Worm (Caenorhabditis elegans) whole organism, young adult: ENCODE results near the gene fbxa-197.

Source experiments
- B0019.2 ChIP-seq: fragments of 200-800 bp; sonication (Bioruptor generic); conservative IDR thresholded peaks from 2 replicates; pipeline ENCODE4 v1.3.6; 2022; ENCODE audit warnings: missing genetic modification reagents, missing genetic modification characterization, missing compliant biosample characterization
- B0336.3 ChIP-seq: fragments of 200-800 bp; sonication (Bioruptor generic); IDR thresholded peaks from 2 replicates; pipeline ENCODE4 v1.3.6; 2022; ENCODE audit warnings: missing genetic modification characterization, missing compliant biosample characterization
- C17E4.6 ChIP-seq: fragments of 200-800 bp; sonication (Bioruptor generic); IDR thresholded peaks from 2 replicates; pipeline ENCODE4 v1.3.6; 2022; ENCODE audit warnings: missing genetic modification reagents, missing genetic modification characterization, missing compliant biosample characterization
- F23B12.7 ChIP-seq: sonication (generic microtip); optimal IDR thresholded peaks from 2 replicates; lab custom pipeline; 2017; ENCODE audit warnings: missing genetic modification characterization, mild to moderate bottlenecking, missing compliant biosample characterization, antibody characterized with exemption, moderate library complexity; ENCODE audit not compliant: insufficient read depth
- F33H1.4 ChIP-seq: fragments of 200-800 bp; sonication (Bioruptor generic); IDR thresholded peaks from 2 replicates; pipeline ENCODE4 v1.3.6; 2022; ENCODE audit warnings: missing genetic modification reagents, missing genetic modification characterization, missing compliant biosample characterization
- F37B4.10 ChIP-seq: fragments of 200-800 bp; sonication (Bioruptor generic); IDR thresholded peaks from 2 replicates; pipeline ENCODE4 v1.3.6; 2022; ENCODE audit warnings: missing genetic modification characterization, missing compliant biosample characterization
- F39B2.1 ChIP-seq: fragments of 200-800 bp; sonication (Bioruptor generic); IDR thresholded peaks from 2 replicates; pipeline ENCODE4 v1.3.6; 2022; ENCODE audit warnings: missing genetic modification reagents, missing genetic modification characterization, missing compliant biosample characterization
- F55B11.4 ChIP-seq: sonication (generic microtip); optimal IDR thresholded peaks from 2 replicates; lab custom pipeline; 2016; ENCODE audit warnings: missing compliant biosample characterization, missing genetic modification characterization, borderline replicate concordance; ENCODE audit not compliant: insufficient read depth
- K12H6.12 ChIP-seq: fragments of 200-800 bp; sonication (Bioruptor generic); optimal IDR thresholded peaks from 2 replicates; lab custom pipeline; 2018; ENCODE audit warnings: mild to moderate bottlenecking, missing genetic modification characterization, missing compliant biosample characterization
- Y53G8AR.9 ChIP-seq: fragments of 200-800 bp; sonication (Bioruptor generic); conservative IDR thresholded peaks from 2 replicates; pipeline ENCODE4 v1.3.6; 2022; ENCODE audit warnings: missing genetic modification reagents, missing genetic modification characterization, missing compliant biosample characterization
- Y95B8A.8 ChIP-seq: fragments of 200-800 bp; sonication (Bioruptor generic); IDR thresholded peaks from 2 replicates; pipeline ENCODE4 v1.3.6; 2022; ENCODE audit warnings: missing genetic modification reagents, missing genetic modification characterization, missing compliant biosample characterization
- aptf-3 ChIP-seq: fragments of 200-800 bp; sonication (Bioruptor generic); IDR thresholded peaks from 2 replicates; pipeline ENCODE4 v1.3.6; 2022; ENCODE audit warnings: missing genetic modification characterization, missing compliant biosample characterization
- attf-5 ChIP-seq: fragments of 200-800 bp; sonication (Bioruptor generic); optimal IDR thresholded peaks from 2 replicates; lab custom pipeline; 2018; ENCODE audit warnings: mild to moderate bottlenecking, missing genetic modification characterization, missing compliant biosample characterization
- cebp-2 ChIP-seq: fragments of 200-800 bp; sonication (Bioruptor generic); IDR thresholded peaks from 2 replicates; pipeline ENCODE4 v1.3.6; 2022; ENCODE audit warnings: missing genetic modification characterization, missing compliant biosample characterization
- ceh-100 ChIP-seq: fragments of 200-800 bp; sonication (Bioruptor generic); IDR thresholded peaks from 2 replicates; pipeline ENCODE4 v1.3.6; 2022; ENCODE audit warnings: missing genetic modification reagents, missing genetic modification characterization, missing compliant biosample characterization
- ceh-40 ChIP-seq: fragments of 200-800 bp; sonication (Bioruptor generic); IDR thresholded peaks from 2 replicates; pipeline ENCODE4 v1.3.6; 2022; ENCODE audit warnings: missing genetic modification characterization, missing compliant biosample characterization
- die-1 ChIP-seq: sonication (generic microtip); optimal IDR thresholded peaks from 2 replicates; lab custom pipeline; 2016; ENCODE audit warnings: missing genotype, mild to moderate bottlenecking, missing genetic modification characterization, missing compliant biosample characterization
- dox-1 ChIP-seq: fragments of 200-800 bp; sonication (Bioruptor generic); IDR thresholded peaks from 2 replicates; pipeline ENCODE4 v1.3.6; 2022; ENCODE audit warnings: missing genetic modification reagents, missing genetic modification characterization, missing compliant biosample characterization
- dpff-1 ChIP-seq: sonication (generic microtip); optimal IDR thresholded peaks from 2 replicates; lab custom pipeline; 2017; ENCODE audit warnings: mild to moderate bottlenecking, missing genetic modification characterization, missing compliant biosample characterization
- egl-18 ChIP-seq: fragments of 200-800 bp; sonication (Bioruptor generic); IDR thresholded peaks from 2 replicates; pipeline ENCODE4 v1.3.6; 2022; ENCODE audit warnings: missing genetic modification reagents, missing genetic modification characterization, missing compliant biosample characterization
- egl-44 ChIP-seq: fragments of 200-800 bp; sonication (Bioruptor generic); IDR thresholded peaks from 2 replicates; pipeline ENCODE4 v1.3.6; 2022; ENCODE audit warnings: missing genetic modification reagents, missing genetic modification characterization, missing compliant biosample characterization
- ets-4 ChIP-seq: fragments of 200-800 bp; sonication (Bioruptor generic); optimal IDR thresholded peaks from 2 replicates; lab custom pipeline; 2018; ENCODE audit warnings: mild to moderate bottlenecking, missing genetic modification characterization, missing compliant biosample characterization
- hlh-12 ChIP-seq: sonication (generic microtip); optimal IDR thresholded peaks from 2 replicates; lab custom pipeline; 2016; ENCODE audit warnings: missing genetic modification characterization, missing compliant biosample characterization
- hlh-26 ChIP-seq: fragments of 200-800 bp; sonication (Bioruptor generic); conservative IDR thresholded peaks from 2 replicates; pipeline ENCODE4 v1.3.6; 2022; ENCODE audit warnings: missing genetic modification reagents, missing genetic modification characterization, missing compliant biosample characterization
- let-607 ChIP-seq, 2 experiments: fragments of 200-800 bp in 1 of 2; sonication (Bioruptor generic) in 1 of 2; sonication (generic microtip) in 1 of 2; optimal IDR thresholded peaks; 2 replicates each; lab custom pipeline; 2016 to 2018; ENCODE audit warnings: mild to moderate bottlenecking in 2 of 2, missing compliant biosample characterization in 2 of 2, missing genetic modification characterization in 2 of 2, moderate library complexity in 2 of 2, missing genotype in 1 of 2
- lin-26 ChIP-seq: fragments of 200-800 bp; sonication (Bioruptor generic); IDR thresholded peaks from 2 replicates; pipeline ENCODE4 v1.3.6; 2022; ENCODE audit warnings: missing genetic modification reagents, missing genetic modification characterization, missing compliant biosample characterization
- lin-54 ChIP-seq: fragments of 200-800 bp; sonication (Bioruptor generic); optimal IDR thresholded peaks from 2 replicates; lab custom pipeline; 2018; ENCODE audit warnings: mild to moderate bottlenecking, missing genetic modification characterization, missing compliant biosample characterization
- lsl-1 ChIP-seq: fragments of 200-800 bp; sonication (Bioruptor generic); optimal IDR thresholded peaks from 2 replicates; lab custom pipeline; 2018; ENCODE audit warnings: mild to moderate bottlenecking, missing genetic modification characterization, moderate library complexity, missing compliant biosample characterization
- madf-10 ChIP-seq: sonication (generic microtip); optimal IDR thresholded peaks from 2 replicates; lab custom pipeline; 2016; ENCODE audit warnings: mild to moderate bottlenecking, missing genetic modification characterization, missing compliant biosample characterization
- mxl-1 ChIP-seq: sonication (generic microtip); optimal IDR thresholded peaks from 2 replicates; lab custom pipeline; 2016; ENCODE audit warnings: missing genetic modification characterization, missing compliant biosample characterization
- nhr-120 ChIP-seq: fragments of 200-800 bp; sonication (Bioruptor generic); IDR thresholded peaks from 2 replicates; pipeline ENCODE4 v1.3.6; 2022; ENCODE audit warnings: missing genetic modification characterization, missing compliant biosample characterization
- nhr-27 ChIP-seq: fragments of 200-800 bp; sonication (Bioruptor generic); optimal IDR thresholded peaks from 2 replicates; lab custom pipeline; 2018; ENCODE audit warnings: mild to moderate bottlenecking, missing genetic modification characterization, moderate library complexity, missing compliant biosample characterization
- nhr-80 ChIP-seq: sonication (generic microtip); optimal IDR thresholded peaks from 2 replicates; lab custom pipeline; 2016; ENCODE audit warnings: missing genetic modification characterization, missing compliant biosample characterization
- pbrm-1 ChIP-seq: fragments of 200-800 bp; sonication (Bioruptor generic); IDR thresholded peaks from 2 replicates; pipeline ENCODE4 v1.3.6; 2022; ENCODE audit warnings: missing genetic modification reagents, missing genetic modification characterization, missing compliant biosample characterization
- pha-4 ChIP-seq: fragments of 150-350 bp; sonication (generic microtip); optimal IDR thresholded peaks from 2 replicates; lab custom pipeline; 2014; ENCODE audit warnings: missing biosample characterization, missing genetic modification reagents, missing genetic modification characterization
- rec-8 ChIP-seq, 2 experiments: sonication (generic microtip); optimal IDR thresholded peaks; 2 replicates each; lab custom pipeline; 2016; ENCODE audit warnings: mild to moderate bottlenecking in 2 of 2, missing genetic modification characterization in 2 of 2, missing genetic modification reagents in 2 of 2, missing genotype in 2 of 2, missing biosample characterization in 1 of 2, missing compliant biosample characterization in 1 of 2, moderate library complexity in 1 of 2
- rpc-1 ChIP-seq, 2 experiments: fragments of 150-350 bp in 1 of 2; sonication (generic microtip) in 1 of 2; optimal IDR thresholded peaks; 2 replicates each; lab custom pipeline; 2014 to 2018; ENCODE audit warnings: missing biosample characterization in 1 of 2, missing genetic modification characterization in 1 of 2, missing genetic modification reagents in 1 of 2, missing genotype in 1 of 2
- snpc-1.1 ChIP-seq: sonication (generic microtip); optimal IDR thresholded peaks from 2 replicates; lab custom pipeline; 2017; ENCODE audit warnings: missing genetic modification characterization, mild to moderate bottlenecking, missing compliant biosample characterization, antibody characterized with exemption, moderate library complexity, missing genotype, missing genetic modification reagents; ENCODE audit not compliant: insufficient read depth
- snpc-4 ChIP-seq, 5 experiments: fragments of 150-350 bp in 1 of 5; sonication (generic microtip) in 4 of 5; optimal IDR thresholded peaks; 2 replicates each; lab custom pipeline; 2014 to 2018; ENCODE audit warnings: missing genetic modification characterization in 5 of 5, missing biosample characterization in 3 of 5, antibody characterized with exemption in 2 of 5, mild to moderate bottlenecking in 2 of 5, missing compliant biosample characterization in 2 of 5, missing genotype in 2 of 5, moderate library complexity in 2 of 5, missing genetic modification reagents in 1 of 5
- tbp1 ChIP-seq: fragments of 200-800 bp; sonication (Bioruptor generic); optimal IDR thresholded peaks from 2 replicates; lab custom pipeline; 2018; ENCODE audit warnings: mild to moderate bottlenecking, missing genetic modification characterization, missing compliant biosample characterization
- tlf-1 ChIP-seq: fragments of 200-800 bp; sonication (Bioruptor generic); optimal IDR thresholded peaks from 2 replicates; lab custom pipeline; 2018; ENCODE audit warnings: mild to moderate bottlenecking, missing genetic modification characterization, missing compliant biosample characterization
- unc-130 ChIP-seq: sonication (generic microtip); optimal IDR thresholded peaks from 2 replicates; lab custom pipeline; 2016; ENCODE audit warnings: missing genetic modification reagents, missing genetic modification characterization, missing compliant biosample characterization
- zfh-2 ChIP-seq: fragments of 200-800 bp; sonication (Bioruptor generic); conservative IDR thresholded peaks from 2 replicates; pipeline ENCODE4 v1.3.6; 2022; ENCODE audit warnings: missing genetic modification reagents, missing genetic modification characterization, missing compliant biosample characterization
- zim-3 ChIP-seq: sonication (generic microtip); optimal IDR thresholded peaks from 2 replicates; lab custom pipeline; 2017; ENCODE audit warnings: mild to moderate bottlenecking, missing genetic modification characterization, moderate library complexity, missing compliant biosample characterization
- ztf-18 ChIP-seq: sonication (generic microtip); optimal IDR thresholded peaks from 2 replicates; lab custom pipeline; 2016; ENCODE audit warnings: missing genotype, mild to moderate bottlenecking, missing genetic modification characterization, missing compliant biosample characterization
- ztf-3 ChIP-seq: fragments of 200-800 bp; sonication (Bioruptor generic); optimal IDR thresholded peaks from 2 replicates; lab custom pipeline; 2018; ENCODE audit warnings: mild to moderate bottlenecking, missing genetic modification characterization, missing compliant biosample characterization

The fbxa-197 gene

ce11 chrV:15873762-15874161 lies 6.3 kb downstream of the fbxa-197 start:
- TF ChIP-seq tlf-1 (peak; percentile 39), nhr-27 (tag; lab: Kevin White, UChicago) (peak; percentile 91), nhr-80 (tag; lab: Kevin White, UChicago) (peak; percentile 65), ets-4 (GFP tag; lab: Kevin White, UChicago) (peak; percentile 90), F33H1.4 (peak; percentile 52), C17E4.6 (GFP tag; lab: Robert Waterston, UW) (peak; percentile 87), Y95B8A.8 (GFP tag; lab: Robert Waterston, UW) (0 out of 2 replicates have a peak, but pooled peaks have one; percentile 60), Y53G8AR.9 (GFP tag; lab: Robert Waterston, UW) (peak; percentile 81), zim-3 (peak; percentile 98), B0019.2 (GFP tag; lab: Robert Waterston, UW) (0 out of 2 replicates have a peak, but pooled peaks have one; percentile 36), nhr-120 (peak; percentile 95), F39B2.1 (GFP tag; lab: Robert Waterston, UW) (no peak), B0336.3 (peak; percentile 87; the same call in 1 of the 2 replicates), hlh-12 (peak; percentile 92), let-607 (tag; optimal IDR thresholded peaks at IDR 0.05; lab: Kevin White, UChicago) (peak; percentile 71 to 75), F55B11.4 (no peak), snpc-1.1 (tag; lab: Kevin White, UChicago) (peak; percentile 83), ceh-100 (GFP tag; lab: Robert Waterston, UW) (peak; percentile 81), attf-5 (peak; percentile 87), ztf-18 (tag; lab: Kevin White, UChicago) (peak; percentile 85), unc-130 (GFP tag; lab: Kevin White, UChicago) (peak; percentile 81), pbrm-1 (peak; percentile 91), lsl-1 (peak; percentile 71), zfh-2 (GFP tag; lab: Robert Waterston, UW) (no peak; the same call in 1 of the 2 replicates), dox-1 (peak; percentile 96), die-1 (tag; lab: Kevin White, UChicago) (peak; percentile 98), F23B12.7 (tag; lab: Kevin White, UChicago) (peak; percentile 98), hlh-26 (0 out of 2 replicates have a peak, but pooled peaks have one; percentile 46), ztf-3 (GFP tag; lab: Kevin White, UChicago) (peak; percentile 79), egl-18 (GFP tag; lab: Robert Waterston, UW) (peak; percentile 83; the same call in 1 of the 2 replicates), tbp1 (GFP tag; lab: Kevin White, UChicago) (peak; percentile 100), cebp-2 (GFP tag; lab: Robert Waterston, UW) (peak; percentile 96), aptf-3 (GFP tag; lab: Robert Waterston, UW) (peak; percentile 98), lin-26 (GFP tag; lab: Robert Waterston, UW) (peak; percentile 99), ceh-40 (GFP tag; lab: Robert Waterston, UW) (peak; percentile 94; the same call in 1 of the 2 replicates), rec-8 (tag; optimal IDR thresholded peaks at IDR 0.05; lab: Kevin White, UChicago) (peak; percentile 94 to 98), dpff-1 (tag; lab: Kevin White, UChicago) (peak; percentile 79), lin-54 (GFP tag; lab: Kevin White, UChicago) (peak; percentile 84), madf-10 (tag; lab: Kevin White, UChicago) (peak; percentile 87), rpc-1 (optimal IDR thresholded peaks at IDR 0.05; lab: Kevin White, UChicago) (peak; percentile 98), rpc-1 (tag; optimal IDR thresholded peaks at IDR 0.05; lab: Kevin White, UChicago) (peak; percentile 99), pha-4 (tag; lab: Kevin White, UChicago) (no peak), F37B4.10 (peak; percentile 92; the same call in 1 of the 2 replicates), snpc-4 (GFP tag; optimal IDR thresholded peaks at IDR 0.05; lab: Kevin White, UChicago) (peak; percentile 83), snpc-4 (tag; optimal IDR thresholded peaks at IDR 0.05; lab: Kevin White, UChicago) (peak; percentile 66 to 88 (median 86)), K12H6.12 (tag; lab: Kevin White, UChicago) (peak; percentile 77), egl-44 (GFP tag; lab: Robert Waterston, UW) (peak; percentile 96), mxl-1 (tag; lab: Kevin White, UChicago) (peak; percentile 97)
